Worm (Caenorhabditis elegans) whole organism, L3 larva: ENCODE results near the gene F43E2.11.
A peak's percentile ranks its signal among the peaks of the same experiment; 100 is the strongest.

Experiments
- ama-1 ChIP-seq: fragments of 150-350 bp; optimal IDR thresholded peaks from 2 replicates; lab custom pipeline; 2018
- ceh-9 ChIP-seq: sonication (generic microtip); optimal IDR thresholded peaks from 2 replicates; lab custom pipeline; 2018; ENCODE audit warnings: missing biosample characterization, missing genetic modification characterization
- elt-1 ChIP-seq: fragments of 150-350 bp; optimal IDR thresholded peaks from 2 replicates; lab custom pipeline; 2014; ENCODE audit warnings: missing biosample characterization, missing genetic modification characterization
- snpc-4 ChIP-seq: fragments of 150-350 bp; optimal IDR thresholded peaks from 2 replicates; lab custom pipeline; 2014; ENCODE audit warnings: missing biosample characterization, missing genetic modification characterization
- zag-1 ChIP-seq: fragments of 150-350 bp; optimal IDR thresholded peaks from 2 replicates; lab custom pipeline; 2014; ENCODE audit warnings: missing biosample characterization, missing genetic modification characterization
- ztf-11 ChIP-seq: fragments of 150-350 bp; optimal IDR thresholded peaks from 2 replicates; lab custom pipeline; 2014; ENCODE audit warnings: missing biosample characterization, missing genetic modification characterization

DNA sequence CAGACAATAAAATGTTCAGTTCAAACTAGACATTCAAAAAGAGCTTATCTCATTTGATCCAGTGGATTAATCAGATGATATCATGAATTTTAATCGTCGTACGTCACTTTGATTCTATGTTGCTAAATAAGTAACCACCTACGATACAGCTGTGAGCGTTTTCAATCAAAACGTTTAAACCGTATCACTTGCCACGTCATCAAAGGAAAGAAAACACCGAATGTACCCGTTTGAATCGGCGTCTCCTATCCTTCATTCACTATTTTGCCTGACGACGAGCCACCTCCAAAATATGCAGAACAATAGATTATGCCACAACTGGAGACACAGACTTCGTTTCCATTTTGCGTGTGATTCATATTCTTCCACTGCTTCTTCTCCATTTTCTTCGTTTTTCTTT is 24.2 kb downstream of the F43E2.11 start:
- TF ChIP-seq ceh-9 (tag; lab: Kevin White, UChicago) (no peak), ztf-11 (tag; lab: Kevin White, UChicago) (no peak), snpc-4 (tag; lab: Kevin White, UChicago) (no peak), elt-1 (tag; lab: Kevin White, UChicago) (no peak), zag-1 (tag; lab: Kevin White, UChicago) (no peak), ama-1 (peak; percentile 84)
